Worm (Caenorhabditis elegans) whole organism, young adult: Measurements from ENCODE around the gene Y19D2B.1.

Experiments
- K12H6.12 ChIP-seq: fragments of 200-800 bp; sonication (Bioruptor generic); optimal IDR thresholded peaks from 2 replicates; lab custom pipeline; 2018; ENCODE audit warnings: mild to moderate bottlenecking, missing genetic modification characterization, missing compliant biosample characterization
- Y56A3A.18 ChIP-seq: fragments of 200-800 bp; sonication (Bioruptor generic); IDR thresholded peaks from 2 replicates; pipeline ENCODE4 v1.3.6; 2022; ENCODE audit warnings: missing genetic modification reagents, missing genetic modification characterization, missing compliant biosample characterization
- ZK185.1 ChIP-seq: sonication (generic microtip); optimal IDR thresholded peaks from 2 replicates; lab custom pipeline; 2016; ENCODE audit warnings: mild to moderate bottlenecking, missing genetic modification characterization, missing compliant biosample characterization; ENCODE audit not compliant: poor library complexity, severe bottlenecking
- akir-1 ChIP-seq: fragments of 200-800 bp; sonication (Bioruptor generic); optimal IDR thresholded peaks from 2 replicates; lab custom pipeline; 2018; ENCODE audit warnings: mild to moderate bottlenecking, missing genetic modification characterization, moderate library complexity, missing compliant biosample characterization
- aptf-2 ChIP-seq: fragments of 200-800 bp; sonication (Bioruptor generic); conservative IDR thresholded peaks from 2 replicates; pipeline ENCODE4 v1.3.6; 2022; ENCODE audit warnings: missing genetic modification reagents, missing genetic modification characterization, missing compliant biosample characterization
- atf-7 ChIP-seq: sonication (generic microtip); optimal IDR thresholded peaks from 2 replicates; lab custom pipeline; 2017; ENCODE audit warnings: mild to moderate bottlenecking, missing genetic modification characterization, missing compliant biosample characterization
- athp-1 ChIP-seq: sonication (generic microtip); optimal IDR thresholded peaks from 2 replicates; lab custom pipeline; 2017; ENCODE audit warnings: mild to moderate bottlenecking, missing genetic modification characterization, missing compliant biosample characterization
- attf-5 ChIP-seq: fragments of 200-800 bp; sonication (Bioruptor generic); optimal IDR thresholded peaks from 2 replicates; lab custom pipeline; 2018; ENCODE audit warnings: mild to moderate bottlenecking, missing genetic modification characterization, missing compliant biosample characterization
- attf-6 ChIP-seq: fragments of 200-800 bp; sonication (Bioruptor generic); IDR thresholded peaks from 2 replicates; pipeline ENCODE4 v1.3.6; 2022; ENCODE audit warnings: missing genetic modification reagents, missing genetic modification characterization, missing compliant biosample characterization
- bed-2 ChIP-seq: fragments of 200-800 bp; sonication (Bioruptor generic); IDR thresholded peaks from 2 replicates; pipeline ENCODE4 v1.3.6; 2022; ENCODE audit warnings: missing genetic modification reagents, missing genetic modification characterization, missing compliant biosample characterization
- cebp-1 ChIP-seq, 2 experiments: fragments of 200-800 bp in 1 of 2; sonication (Bioruptor generic) in 1 of 2; sonication (generic microtip) in 1 of 2; IDR thresholded peaks in 1 of 2; optimal IDR thresholded peaks in 1 of 2; 2 replicates each; pipeline versions ENCODE4 v1.3.6 to Lab custom; 2017 to 2022; ENCODE audit warnings: missing compliant biosample characterization in 2 of 2, missing genetic modification characterization in 2 of 2, mild to moderate bottlenecking in 1 of 2, missing genetic modification reagents in 1 of 2, moderate library complexity in 1 of 2
- ceh-58 ChIP-seq: fragments of 200-800 bp; sonication (Bioruptor generic); IDR thresholded peaks from 2 replicates; pipeline ENCODE4 v1.3.6; 2022; ENCODE audit warnings: missing genetic modification characterization, missing compliant biosample characterization
- ceh-79 ChIP-seq: sonication (generic microtip); optimal IDR thresholded peaks from 2 replicates; lab custom pipeline; 2017; ENCODE audit warnings: mild to moderate bottlenecking, missing genetic modification characterization, missing compliant biosample characterization
- ceh-91 ChIP-seq: fragments of 200-800 bp; sonication (Bioruptor generic); IDR thresholded peaks from 2 replicates; pipeline ENCODE4 v1.3.6; 2022; ENCODE audit warnings: missing genetic modification reagents, missing genetic modification characterization, missing compliant biosample characterization
- chd-7 ChIP-seq: sonication (generic microtip); optimal IDR thresholded peaks from 2 replicates; lab custom pipeline; 2016; ENCODE audit warnings: mild to moderate bottlenecking, missing genetic modification characterization, moderate library complexity, missing compliant biosample characterization
- die-1 ChIP-seq: sonication (generic microtip); optimal IDR thresholded peaks from 2 replicates; lab custom pipeline; 2016; ENCODE audit warnings: missing genotype, mild to moderate bottlenecking, missing genetic modification characterization, missing compliant biosample characterization
- dpl-1 ChIP-seq: fragments of 150-350 bp; optimal IDR thresholded peaks from 2 replicates; lab custom pipeline; 2014; ENCODE audit warnings: missing biosample characterization, missing genetic modification reagents, missing genetic modification characterization
- efl-1 ChIP-seq: fragments of 150-350 bp; optimal IDR thresholded peaks from 2 replicates; lab custom pipeline; 2014; ENCODE audit warnings: missing biosample characterization, missing genetic modification reagents, missing genetic modification characterization
- egrh-3 ChIP-seq: fragments of 200-800 bp; sonication (Bioruptor generic); IDR thresholded peaks from 2 replicates; pipeline ENCODE4 v1.3.6; 2022; ENCODE audit warnings: missing genetic modification reagents, missing genetic modification characterization, missing compliant biosample characterization
- ets-4 ChIP-seq: fragments of 200-800 bp; sonication (Bioruptor generic); optimal IDR thresholded peaks from 2 replicates; lab custom pipeline; 2018; ENCODE audit warnings: mild to moderate bottlenecking, missing genetic modification characterization, missing compliant biosample characterization
- gei-17 ChIP-seq: fragments of 200-800 bp; sonication (Bioruptor generic); optimal IDR thresholded peaks from 2 replicates; lab custom pipeline; 2018; ENCODE audit warnings: mild to moderate bottlenecking, missing genetic modification characterization, missing compliant biosample characterization
- hlh-12 ChIP-seq: sonication (generic microtip); optimal IDR thresholded peaks from 2 replicates; lab custom pipeline; 2016; ENCODE audit warnings: missing genetic modification characterization, missing compliant biosample characterization
- hmg-20 ChIP-seq: fragments of 200-800 bp; sonication (Bioruptor generic); IDR thresholded peaks from 2 replicates; pipeline ENCODE4 v1.3.6; 2022; ENCODE audit warnings: missing genetic modification reagents, missing genetic modification characterization, missing compliant biosample characterization
- hrde-1 ChIP-seq: sonication (generic microtip); optimal IDR thresholded peaks from 2 replicates; lab custom pipeline; 2016; ENCODE audit warnings: missing genetic modification characterization, mild to moderate bottlenecking, missing compliant biosample characterization, moderate library complexity, missing genotype, missing genetic modification reagents, borderline replicate concordance
- let-607 ChIP-seq, 2 experiments: fragments of 200-800 bp in 1 of 2; sonication (Bioruptor generic) in 1 of 2; sonication (generic microtip) in 1 of 2; optimal IDR thresholded peaks; 2 replicates each; lab custom pipeline; 2016 to 2018; ENCODE audit warnings: mild to moderate bottlenecking in 2 of 2, missing compliant biosample characterization in 2 of 2, missing genetic modification characterization in 2 of 2, moderate library complexity in 2 of 2, missing genotype in 1 of 2
- lin-26 ChIP-seq: fragments of 200-800 bp; sonication (Bioruptor generic); IDR thresholded peaks from 2 replicates; pipeline ENCODE4 v1.3.6; 2022; ENCODE audit warnings: missing genetic modification reagents, missing genetic modification characterization, missing compliant biosample characterization
- lin-35 ChIP-seq, 3 experiments: fragments of 150-350 bp in 2 of 3; sonication (generic microtip) in 1 of 3; optimal IDR thresholded peaks; 2 replicates each; lab custom pipeline; 2014 to 2018; ENCODE audit warnings: missing biosample characterization in 3 of 3, missing genetic modification characterization in 3 of 3, missing genetic modification reagents in 3 of 3
- lir-1 ChIP-seq: fragments of 200-800 bp; sonication (Bioruptor generic); conservative IDR thresholded peaks from 2 replicates; pipeline ENCODE4 v1.3.6; 2022; ENCODE audit warnings: missing genetic modification reagents, missing genetic modification characterization, missing compliant biosample characterization
- madf-10 ChIP-seq: sonication (generic microtip); optimal IDR thresholded peaks from 2 replicates; lab custom pipeline; 2016; ENCODE audit warnings: mild to moderate bottlenecking, missing genetic modification characterization, missing compliant biosample characterization
- madf-3 ChIP-seq: fragments of 200-800 bp; sonication (Bioruptor generic); IDR thresholded peaks from 2 replicates; pipeline ENCODE4 v1.3.6; 2022; ENCODE audit warnings: missing genetic modification reagents, missing genetic modification characterization, missing compliant biosample characterization
- madf-8 ChIP-seq: fragments of 200-800 bp; sonication (Bioruptor generic); conservative IDR thresholded peaks from 2 replicates; pipeline ENCODE4 v1.3.6; 2022; ENCODE audit warnings: missing genetic modification reagents, missing genetic modification characterization, missing compliant biosample characterization
- mcd-1 ChIP-seq: fragments of 200-800 bp; sonication (Bioruptor generic); IDR thresholded peaks from 2 replicates; pipeline ENCODE4 v1.3.6; 2022; ENCODE audit warnings: missing genetic modification reagents, missing genetic modification characterization, missing compliant biosample characterization
- nfyb-1 ChIP-seq: fragments of 200-800 bp; sonication (Bioruptor generic); IDR thresholded peaks from 2 replicates; pipeline ENCODE4 v1.3.6; 2022; ENCODE audit warnings: missing genetic modification reagents, missing genetic modification characterization, missing compliant biosample characterization
- nhr-179 ChIP-seq: sonication (generic microtip); optimal IDR thresholded peaks from 2 replicates; lab custom pipeline; 2016; ENCODE audit warnings: mild to moderate bottlenecking, missing genetic modification characterization, missing compliant biosample characterization
- nhr-27 ChIP-seq: fragments of 200-800 bp; sonication (Bioruptor generic); optimal IDR thresholded peaks from 2 replicates; lab custom pipeline; 2018; ENCODE audit warnings: mild to moderate bottlenecking, missing genetic modification characterization, moderate library complexity, missing compliant biosample characterization
- nhr-80 ChIP-seq: sonication (generic microtip); optimal IDR thresholded peaks from 2 replicates; lab custom pipeline; 2016; ENCODE audit warnings: missing genetic modification characterization, missing compliant biosample characterization
- nhr-90 ChIP-seq: sonication (generic microtip); optimal IDR thresholded peaks from 2 replicates; lab custom pipeline; 2016; ENCODE audit warnings: missing genotype, mild to moderate bottlenecking, missing genetic modification characterization, missing compliant biosample characterization
- sdz-38 ChIP-seq: sonication (generic microtip); optimal IDR thresholded peaks from 2 replicates; lab custom pipeline; 2016; ENCODE audit warnings: missing genotype, missing genetic modification characterization, missing compliant biosample characterization
- sea-2 ChIP-seq: fragments of 200-800 bp; sonication (Bioruptor generic); IDR thresholded peaks from 2 replicates; pipeline ENCODE4 v1.3.6; 2022; ENCODE audit warnings: missing genetic modification characterization, missing compliant biosample characterization
- somi-1 ChIP-seq: fragments of 200-800 bp; sonication (Bioruptor generic); optimal IDR thresholded peaks from 2 replicates; lab custom pipeline; 2018; ENCODE audit warnings: mild to moderate bottlenecking, missing genetic modification characterization, missing compliant biosample characterization
- tbp1 ChIP-seq: fragments of 200-800 bp; sonication (Bioruptor generic); optimal IDR thresholded peaks from 2 replicates; lab custom pipeline; 2018; ENCODE audit warnings: mild to moderate bottlenecking, missing genetic modification characterization, missing compliant biosample characterization
- tbx-9 ChIP-seq: sonication (generic microtip); optimal IDR thresholded peaks from 2 replicates; lab custom pipeline; 2016; ENCODE audit warnings: borderline replicate concordance, missing genetic modification characterization, inconsistent platforms, missing compliant biosample characterization
- xnd-1 ChIP-seq: sonication (generic microtip); optimal IDR thresholded peaks from 2 replicates; lab custom pipeline; 2016; ENCODE audit warnings: missing genotype, missing genetic modification reagents, missing genetic modification characterization, missing compliant biosample characterization
- zfh-2 ChIP-seq: fragments of 200-800 bp; sonication (Bioruptor generic); conservative IDR thresholded peaks from 2 replicates; pipeline ENCODE4 v1.3.6; 2022; ENCODE audit warnings: missing genetic modification reagents, missing genetic modification characterization, missing compliant biosample characterization
- ztf-22 ChIP-seq: fragments of 200-800 bp; sonication (Bioruptor generic); optimal IDR thresholded peaks from 2 replicates; lab custom pipeline; 2018; ENCODE audit warnings: mild to moderate bottlenecking, missing genetic modification characterization, moderate library complexity, missing compliant biosample characterization

The Y19D2B.1 gene

DNA sequence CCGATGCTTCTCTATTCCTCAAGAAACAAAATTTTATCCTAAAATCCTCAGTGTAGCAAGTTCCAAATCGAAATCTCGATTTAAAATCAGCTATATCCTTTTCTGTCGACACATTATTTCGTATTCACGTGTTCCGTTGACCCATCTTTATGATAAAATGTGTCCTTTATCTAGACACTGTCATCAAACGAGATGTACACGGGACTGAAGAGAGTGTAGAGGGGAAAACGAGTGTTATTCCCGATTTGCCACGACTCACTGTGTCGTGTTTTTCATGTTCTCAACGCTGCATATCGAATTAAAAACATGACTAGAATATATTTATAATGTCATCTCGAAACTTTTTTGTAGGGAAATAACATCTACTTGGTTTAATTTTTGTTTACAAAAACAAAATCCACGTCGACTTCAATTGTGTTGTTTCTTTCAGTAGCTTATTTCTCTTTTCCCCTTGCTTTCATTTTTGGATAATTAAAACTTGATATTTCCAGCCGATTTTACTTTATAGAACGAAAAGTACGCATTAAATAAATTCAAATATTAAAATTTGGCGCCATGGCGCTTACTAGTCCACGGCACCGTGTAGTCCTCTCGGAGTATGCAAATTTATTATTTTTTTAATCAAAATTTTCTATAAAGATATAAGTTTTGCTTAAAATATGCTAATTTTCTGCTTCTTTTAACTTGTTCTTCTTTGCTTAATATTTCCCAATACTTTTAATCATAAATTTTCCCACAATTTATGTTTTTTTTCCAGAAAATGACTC, 3.2 kb upstream of the Y19D2B.1 start, which contains the start of gene metr-1 (continued):
- TF ChIP-seq nhr-179 (tag; lab: Kevin White, UChicago) (no peak), hlh-12 (no peak), gei-17 (GFP tag; lab: Kevin White, UChicago) (no peak), hmg-20 (GFP tag; lab: Robert Waterston, UW) (peak; percentile 35; the same call in 1 of the 2 replicates), xnd-1 (tag; lab: Kevin White, UChicago) (peak; percentile 27), aptf-2 (GFP tag; lab: Robert Waterston, UW) (no peak), K12H6.12 (tag; lab: Kevin White, UChicago) (no peak), Y56A3A.18 (GFP tag; lab: Robert Waterston, UW) (no peak), somi-1 (GFP tag; lab: Kevin White, UChicago) (no peak), athp-1 (tag; lab: Kevin White, UChicago) (no peak), ZK185.1 (tag; lab: Kevin White, UChicago) (peak; percentile 5), nhr-27 (tag; lab: Kevin White, UChicago) (no peak), ceh-79 (no peak), efl-1 (GFP tag; lab: Kevin White, UChicago) (peak; percentile 92), chd-7 (tag; lab: Kevin White, UChicago) (no peak), ets-4 (GFP tag; lab: Kevin White, UChicago) (no peak), lin-35 (GFP tag; optimal IDR thresholded peaks at IDR 0.05; lab: Kevin White, UChicago) (peak in 2 of 3 experiments; percentile 9 to 79), ztf-22 (GFP tag; lab: Kevin White, UChicago) (no peak), madf-8 (0 out of 2 replicates have a peak, but pooled peaks have one; percentile 7), madf-10 (tag; lab: Kevin White, UChicago) (no peak), cebp-1 (GFP tag; IDR thresholded peaks at IDR 0.05; lab: Robert Waterston, UW) (no peak), cebp-1 (tag; optimal IDR thresholded peaks at IDR 0.05; lab: Kevin White, UChicago) (no peak)

- no peak for TF ChIP-seq mcd-1 (GFP tag; lab: Robert Waterston, UW)
- no peak for TF ChIP-seq ceh-58 (GFP tag; lab: Robert Waterston, UW)
- TF ChIP-seq die-1, result no peak
- no peak for TF ChIP-seq gei-17 (GFP tag; lab: Kevin White, UChicago)
- peak; percentile 9 for TF ChIP-seq madf-10 (tag; lab: Kevin White, UChicago)
- TF ChIP-seq zfh-2, result no peak
- no peak for TF ChIP-seq let-607 (tag; optimal IDR thresholded peaks at IDR 0.05; lab: Kevin White, UChicago)
- no peak for TF ChIP-seq akir-1 (GFP tag; lab: Kevin White, UChicago)
- TF ChIP-seq sea-2, result no peak
- no peak for TF ChIP-seq lir-1 (GFP tag; lab: Robert Waterston, UW)
- no peak for TF ChIP-seq sdz-38 (tag; lab: Kevin White, UChicago)
- no peak for TF ChIP-seq nfyb-1 (GFP tag; lab: Robert Waterston, UW)
- no peak for TF ChIP-seq madf-3 (GFP tag; lab: Robert Waterston, UW)
- TF ChIP-seq bed-2 (GFP tag; lab: Robert Waterston, UW), result no peak
- no peak for TF ChIP-seq attf-5 (GFP tag; lab: Kevin White, UChicago)
- TF ChIP-seq tbx-9 (tag; lab: Kevin White, UChicago), result no peak
- TF ChIP-seq athp-1 (tag; lab: Kevin White, UChicago), result no peak
- TF ChIP-seq nhr-90 (tag; lab: Kevin White, UChicago), result no peak
- no peak for TF ChIP-seq ceh-91 (GFP tag; lab: Robert Waterston, UW)
- no peak for TF ChIP-seq attf-6 (GFP tag; lab: Robert Waterston, UW)
- no peak for TF ChIP-seq lin-26
- TF ChIP-seq tbp1 (GFP tag; lab: Kevin White, UChicago), result no peak
- TF ChIP-seq chd-7 (tag; lab: Kevin White, UChicago), result no peak
- TF ChIP-seq egrh-3 (GFP tag; lab: Robert Waterston, UW), result no peak
- no peak for TF ChIP-seq hrde-1 (tag; lab: Kevin White, UChicago)
- TF ChIP-seq atf-7 (tag; lab: Kevin White, UChicago), result peak; percentile 50
- TF ChIP-seq nhr-80 (tag; lab: Kevin White, UChicago), result peak; percentile 83
- TF ChIP-seq dpl-1 (GFP tag; lab: Kevin White, UChicago), result no peak
These were observed 1.9 kb upstream of the Y19D2B.1 start for ce11 chrII:10924669-10925068.
